Worm (Caenorhabditis elegans) whole organism, L3 larva: ENCODE data around the gene F44G4.3.
A peak's percentile ranks its signal among the peaks of the same experiment; 100 is the strongest.

Experiments
- R02D3.7 ChIP-seq: fragments of 150-350 bp; optimal IDR thresholded peaks from 2 replicates; lab custom pipeline; 2014; ENCODE audit warnings: missing biosample characterization, missing genetic modification characterization
- ZK546.5 ChIP-seq: sonication (generic microtip); optimal IDR thresholded peaks from 2 replicates; lab custom pipeline; 2017; ENCODE audit warnings: missing biosample characterization, missing genetic modification characterization
- aly-2 ChIP-seq: fragments of 150-350 bp; optimal IDR thresholded peaks from 2 replicates; lab custom pipeline; 2014; ENCODE audit warnings: missing biosample characterization, missing genetic modification characterization
- ceh-16 ChIP-seq: sonication (generic microtip); optimal IDR thresholded peaks from 2 replicates; lab custom pipeline; 2017; ENCODE audit warnings: missing biosample characterization, missing genetic modification characterization
- ceh-9 ChIP-seq: sonication (generic microtip); optimal IDR thresholded peaks from 2 replicates; lab custom pipeline; 2018; ENCODE audit warnings: missing biosample characterization, missing genetic modification characterization
- daf-12 ChIP-seq: fragments of 150-350 bp; optimal IDR thresholded peaks from 2 replicates; lab custom pipeline; 2014; ENCODE audit warnings: missing biosample characterization, missing genetic modification reagents, missing genetic modification characterization
- elt-1 ChIP-seq: fragments of 150-350 bp; optimal IDR thresholded peaks from 2 replicates; lab custom pipeline; 2014; ENCODE audit warnings: missing biosample characterization, missing genetic modification characterization
- elt-2 ChIP-seq: sonication (generic microtip); optimal IDR thresholded peaks from 2 replicates; lab custom pipeline; 2016; ENCODE audit warnings: missing genetic modification reagents, mild to moderate bottlenecking, missing genetic modification characterization, missing compliant biosample characterization
- elt-3 ChIP-seq, 3 experiments: fragments of 150-350 bp in 1 of 3; sonication (generic microtip) in 2 of 3; optimal IDR thresholded peaks; 2 replicates in 2 of 3; 4 replicates in 1 of 3; lab custom pipeline; 2014 to 2017; ENCODE audit warnings: missing biosample characterization in 3 of 3, missing genetic modification characterization in 3 of 3
- eor-1 ChIP-seq, 2 experiments: fragments of 150-350 bp; optimal IDR thresholded peaks; 2 replicates each; lab custom pipeline; 2014 to 2018; ENCODE audit warnings: missing biosample characterization in 2 of 2, missing genetic modification characterization in 2 of 2
- fkh-10 ChIP-seq: sonication (generic microtip); optimal IDR thresholded peaks from 2 replicates; lab custom pipeline; 2017; ENCODE audit warnings: missing biosample characterization, missing genetic modification reagents, missing genetic modification characterization
- fkh-2 ChIP-seq: fragments of 150-350 bp; optimal IDR thresholded peaks from 2 replicates; lab custom pipeline; 2014; ENCODE audit warnings: missing biosample characterization, missing genetic modification reagents, missing genetic modification characterization
- fos-1 ChIP-seq: fragments of 150-350 bp; optimal IDR thresholded peaks from 2 replicates; lab custom pipeline; 2014; ENCODE audit warnings: missing biosample characterization, missing genetic modification characterization
- hmg-11 ChIP-seq: sonication (generic microtip); optimal IDR thresholded peaks from 2 replicates; lab custom pipeline; 2016; ENCODE audit warnings: missing genetic modification characterization, missing compliant biosample characterization
- jun-1 ChIP-seq: fragments of 150-350 bp; optimal IDR thresholded peaks from 2 replicates; lab custom pipeline; 2014; ENCODE audit warnings: missing biosample characterization, missing genetic modification reagents, missing genetic modification characterization
- lin-15B ChIP-seq: fragments of 150-350 bp; optimal IDR thresholded peaks from 2 replicates; lab custom pipeline; 2014; ENCODE audit warnings: missing biosample characterization, missing genetic modification characterization
- lin-39 ChIP-seq: fragments of 150-350 bp; optimal IDR thresholded peaks from 2 replicates; lab custom pipeline; 2018; ENCODE audit warnings: missing biosample characterization, missing genetic modification reagents, missing genetic modification characterization
- nfya-1 ChIP-seq: sonication (generic microtip); optimal IDR thresholded peaks from 2 replicates; lab custom pipeline; 2017; ENCODE audit warnings: missing genetic modification characterization, mild to moderate bottlenecking, missing compliant biosample characterization, antibody characterized with exemption, moderate library complexity; ENCODE audit not compliant: insufficient read depth
- nhr-11 ChIP-seq: fragments of 150-350 bp; optimal IDR thresholded peaks from 2 replicates; lab custom pipeline; 2014; ENCODE audit warnings: missing biosample characterization, missing genetic modification characterization
- nhr-237 ChIP-seq: fragments of 150-350 bp; optimal IDR thresholded peaks from 2 replicates; lab custom pipeline; 2014; ENCODE audit warnings: missing biosample characterization, missing genetic modification characterization
- nhr-25 ChIP-seq: sonication (generic microtip); optimal IDR thresholded peaks from 2 replicates; lab custom pipeline; 2017; ENCODE audit warnings: missing biosample characterization, missing genetic modification characterization
- nhr-43 ChIP-seq: sonication (generic microtip); optimal IDR thresholded peaks from 2 replicates; lab custom pipeline; 2016; ENCODE audit warnings: mild to moderate bottlenecking, missing genetic modification characterization, missing compliant biosample characterization; ENCODE audit not compliant: poor library complexity, severe bottlenecking
- nhr-67 ChIP-seq: fragments of 150-350 bp; optimal IDR thresholded peaks from 2 replicates; lab custom pipeline; 2014; ENCODE audit warnings: missing biosample characterization, missing genetic modification characterization
- nhr-76 ChIP-seq: fragments of 150-350 bp; sonication (generic microtip); optimal IDR thresholded peaks from 5 replicates; lab custom pipeline; 2014; ENCODE audit warnings: missing biosample characterization, missing genetic modification characterization
- nhr-77 ChIP-seq: fragments of 150-350 bp; optimal IDR thresholded peaks from 2 replicates; lab custom pipeline; 2014; ENCODE audit warnings: missing biosample characterization, missing genetic modification characterization
- pqm-1 ChIP-seq: fragments of 150-350 bp; optimal IDR thresholded peaks from 2 replicates; lab custom pipeline; 2017; ENCODE audit warnings: missing biosample characterization, missing genetic modification characterization, inconsistent platforms
- sea-2 ChIP-seq: fragments of 150-350 bp; sonication (generic microtip); optimal IDR thresholded peaks from 4 replicates; lab custom pipeline; 2014; ENCODE audit warnings: missing biosample characterization, missing genetic modification reagents, missing genetic modification characterization
- skn-1 ChIP-seq: fragments of 150-350 bp; optimal IDR thresholded peaks from 2 replicates; lab custom pipeline; 2014; ENCODE audit warnings: missing biosample characterization, missing genetic modification characterization
- snpc-4 ChIP-seq: fragments of 150-350 bp; optimal IDR thresholded peaks from 2 replicates; lab custom pipeline; 2014; ENCODE audit warnings: missing biosample characterization, missing genetic modification characterization
- unc-39 ChIP-seq: sonication (generic microtip); optimal IDR thresholded peaks from 4 replicates; lab custom pipeline; 2017; ENCODE audit warnings: missing biosample characterization, missing genetic modification characterization
- unc-62 ChIP-seq: fragments of 150-350 bp; sonication (generic microtip); optimal IDR thresholded peaks from 4 replicates; lab custom pipeline; 2014; ENCODE audit warnings: missing biosample characterization, missing genetic modification reagents, missing genetic modification characterization
- ztf-4 ChIP-seq: fragments of 150-350 bp; optimal IDR thresholded peaks from 2 replicates; lab custom pipeline; 2014; ENCODE audit warnings: missing biosample characterization, missing genetic modification characterization

The F44G4.3 gene

ce11 chrII:9010708-9011107 is 13.2 kb upstream of the F44G4.3 start:
- TF ChIP-seq nfya-1 (tag; lab: Kevin White, UChicago) (peak; percentile 5), fkh-10 (GFP tag; lab: Kevin White, UChicago) (peak; percentile 41), sea-2 (no peak)

DNA sequence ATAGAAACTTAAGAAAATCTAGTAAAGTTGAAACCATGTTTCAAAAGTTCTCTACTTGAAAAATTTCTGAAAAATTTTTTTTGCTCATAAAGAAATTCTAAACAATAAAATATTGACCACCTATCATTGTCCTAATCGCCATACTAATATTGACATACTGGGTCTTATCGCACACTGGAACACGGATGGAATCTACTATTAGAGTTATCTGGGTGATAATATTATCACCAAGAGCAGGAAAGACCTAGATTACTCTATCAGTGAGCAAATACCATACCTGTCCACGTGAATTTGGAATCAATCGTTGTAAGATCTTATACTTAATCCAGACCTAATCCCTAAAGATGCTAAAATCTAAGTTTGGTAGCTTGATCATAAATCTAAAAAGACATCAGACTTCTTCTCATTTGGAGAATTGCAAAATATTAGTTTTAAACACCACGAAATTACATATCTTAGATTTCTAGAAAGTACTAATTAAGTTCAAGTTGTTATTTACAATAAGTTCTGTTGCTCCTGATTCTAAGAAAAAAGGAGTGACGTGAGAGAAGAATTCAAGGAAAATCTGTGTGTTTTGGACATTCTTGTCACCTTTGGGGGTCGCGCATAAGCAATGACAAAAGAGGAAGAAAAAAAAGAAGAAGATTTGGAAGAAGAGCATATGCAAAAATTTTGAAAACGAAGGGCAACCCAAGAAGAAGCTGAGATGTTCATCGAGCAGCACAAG is 12.7 kb upstream of the F44G4.3 start:
- TF ChIP-seq fkh-10 (GFP tag; lab: Kevin White, UChicago) (no peak), elt-2 (tag; lab: Kevin White, UChicago) (peak; percentile 36), daf-12 (tag; lab: Kevin White, UChicago) (no peak)

DNA sequence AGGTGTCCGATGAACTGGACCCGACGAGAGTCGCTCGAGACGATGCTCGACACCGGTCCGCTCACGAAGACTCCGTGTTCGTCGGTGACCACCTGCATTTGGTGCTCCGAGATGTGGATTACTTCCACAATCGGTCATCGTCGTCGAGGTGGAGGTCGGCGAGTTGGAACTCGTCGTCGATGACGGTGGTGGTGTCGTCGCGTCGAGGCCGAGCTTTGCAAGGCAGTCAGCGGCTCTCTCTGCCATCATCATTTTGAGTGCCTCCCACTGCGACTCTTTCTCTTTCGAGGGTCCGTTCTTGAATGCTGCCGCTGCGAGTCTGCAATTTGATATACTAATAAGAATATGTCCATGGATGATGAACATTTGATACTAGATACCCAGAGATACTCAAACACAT is 10.3 kb upstream of the F44G4.3 start:
- TF ChIP-seq pqm-1 (tag; lab: Kevin White, UChicago): no peak
- TF ChIP-seq skn-1 (tag; lab: Kevin White, UChicago): no peak
- no peak for TF ChIP-seq daf-12 (tag; lab: Kevin White, UChicago)
- TF ChIP-seq nhr-77 (tag; lab: Kevin White, UChicago): no peak
- no peak for TF ChIP-seq lin-39 (tag; lab: Kevin White, UChicago)
- no peak for TF ChIP-seq nhr-25 (tag; lab: Kevin White, UChicago)
- TF ChIP-seq eor-1 (tag; optimal IDR thresholded peaks at IDR 0.05; lab: Kevin White, UChicago): no peak
- TF ChIP-seq ztf-4 (tag; lab: Kevin White, UChicago): no peak
- TF ChIP-seq unc-62 (GFP tag; lab: Kevin White, UChicago): no peak
- TF ChIP-seq aly-2: no peak
- no peak for TF ChIP-seq fkh-10 (GFP tag; lab: Kevin White, UChicago)
- no peak for TF ChIP-seq nhr-237 (tag; lab: Kevin White, UChicago)
- no peak for TF ChIP-seq jun-1 (tag; lab: Kevin White, UChicago)
- TF ChIP-seq unc-39 (tag; lab: Kevin White, UChicago): no peak

- TF ChIP-seq fos-1 (tag; lab: Kevin White, UChicago) (no peak), elt-3 (tag; optimal IDR thresholded peaks at IDR 0.05; lab: Kevin White, UChicago) (no peak), unc-39 (tag; lab: Kevin White, UChicago) (no peak), nhr-43 (no peak), nhr-67 (tag; lab: Kevin White, UChicago) (no peak), snpc-4 (tag; lab: Kevin White, UChicago) (no peak), elt-1 (tag; lab: Kevin White, UChicago) (no peak), ceh-9 (tag; lab: Kevin White, UChicago) (no peak), ztf-4 (tag; lab: Kevin White, UChicago) (no peak), ZK546.5 (tag; lab: Kevin White, UChicago) (no peak), nhr-11 (tag; lab: Kevin White, UChicago) (no peak), fkh-2 (tag; lab: Kevin White, UChicago) (no peak), sea-2 (no peak), ceh-16 (tag; lab: Kevin White, UChicago) (no peak), skn-1 (tag; lab: Kevin White, UChicago) (no peak), R02D3.7 (tag; lab: Kevin White, UChicago) (no peak)
Measured at ce11 chrII:9005067-9005466, 7.6 kb upstream of the F44G4.3 start, which contains the start of gene F44G4.7. Gene F44G4.7 (minus strand): TSS chrII:9005167.

- TF ChIP-seq elt-3 (tag; optimal IDR thresholded peaks at IDR 0.05; lab: Kevin White, UChicago) (no peak), hmg-11 (tag; lab: Kevin White, UChicago) (no peak), nhr-77 (tag; lab: Kevin White, UChicago) (no peak), daf-12 (tag; lab: Kevin White, UChicago) (no peak), ceh-16 (tag; lab: Kevin White, UChicago) (no peak), nhr-76 (tag; lab: Kevin White, UChicago) (no peak), unc-39 (tag; lab: Kevin White, UChicago) (no peak), nhr-25 (tag; lab: Kevin White, UChicago) (no peak), aly-2 (no peak), lin-15B (tag; lab: Kevin White, UChicago) (no peak), ztf-4 (tag; lab: Kevin White, UChicago) (no peak)
Measured at ce11 chrII:9001743-9002222, 4.3 kb upstream of the F44G4.3 start, which contains the start of gene F44G4.6. Gene F44G4.6 (minus strand): TSS chrII:9001793.
